Fruit fly (Drosophila melanogaster): ENCODE data around the gene CG13408.

Gene CG13408

DNA sequence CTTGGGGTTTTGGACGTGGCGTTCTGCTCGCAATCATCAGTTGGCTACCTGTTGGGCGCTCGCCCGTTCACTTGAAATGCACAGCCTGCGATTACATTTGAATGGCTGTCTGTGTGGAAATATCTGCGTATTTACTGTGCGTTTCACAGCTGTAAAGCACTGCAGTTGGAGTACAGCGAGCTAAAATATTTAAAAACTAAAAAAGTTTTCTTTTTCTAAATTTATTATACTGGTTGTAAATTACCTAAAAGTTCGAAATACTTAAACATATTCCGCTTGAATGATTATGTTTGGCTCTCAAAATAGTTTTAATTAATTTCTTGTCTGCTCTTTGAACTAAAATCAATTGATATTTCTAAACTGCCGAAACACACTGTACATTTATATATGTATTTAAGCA, 34.0 kb upstream of the CG13408 start:
- TF ChIP-seq pan (optimal IDR thresholded peaks at IDR 0.05) = no peak
- TF ChIP-seq Dll (optimal IDR thresholded peaks at IDR 0.05) = no peak
- no peak for TF ChIP-seq psq (optimal IDR thresholded peaks at IDR 0.05)
- no peak for TF ChIP-seq usp (GFP tag; optimal IDR thresholded peaks at IDR 0.05)
- TF ChIP-seq EcR (GFP tag; optimal IDR thresholded peaks at IDR 0.05) = no peak
- TF ChIP-seq CG8478 (optimal IDR thresholded peaks at IDR 0.05) = no peak

DNA sequence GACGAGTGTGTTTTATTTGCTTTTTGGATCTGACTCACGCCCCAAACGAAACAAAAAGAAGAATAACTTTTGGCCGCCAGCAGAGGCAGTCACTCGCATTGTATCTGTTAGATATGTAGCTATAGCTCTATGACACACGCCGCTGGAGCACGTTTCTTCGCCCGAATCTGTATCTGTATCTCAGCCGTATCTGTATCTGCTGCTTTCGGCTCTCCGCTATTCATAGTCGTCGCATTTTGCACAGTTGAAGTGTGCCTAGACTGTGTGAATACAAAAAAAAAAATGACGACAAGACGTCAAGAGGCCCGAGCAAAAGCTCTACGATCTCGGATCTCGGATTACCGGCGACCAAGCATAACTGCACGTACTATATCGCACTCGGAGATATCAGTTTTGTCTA, 33.5 kb upstream of the CG13408 start:
- no peak for TF ChIP-seq Dll (optimal IDR thresholded peaks at IDR 0.05)
- no peak for TF ChIP-seq EcR (GFP tag; optimal IDR thresholded peaks at IDR 0.05)
- no peak for TF ChIP-seq usp (GFP tag; optimal IDR thresholded peaks at IDR 0.05)
- no peak for TF ChIP-seq pan (optimal IDR thresholded peaks at IDR 0.05)
- TF ChIP-seq psq (optimal IDR thresholded peaks at IDR 0.05) = no peak
- TF ChIP-seq CG8478 (optimal IDR thresholded peaks at IDR 0.05) = no peak

DNA sequence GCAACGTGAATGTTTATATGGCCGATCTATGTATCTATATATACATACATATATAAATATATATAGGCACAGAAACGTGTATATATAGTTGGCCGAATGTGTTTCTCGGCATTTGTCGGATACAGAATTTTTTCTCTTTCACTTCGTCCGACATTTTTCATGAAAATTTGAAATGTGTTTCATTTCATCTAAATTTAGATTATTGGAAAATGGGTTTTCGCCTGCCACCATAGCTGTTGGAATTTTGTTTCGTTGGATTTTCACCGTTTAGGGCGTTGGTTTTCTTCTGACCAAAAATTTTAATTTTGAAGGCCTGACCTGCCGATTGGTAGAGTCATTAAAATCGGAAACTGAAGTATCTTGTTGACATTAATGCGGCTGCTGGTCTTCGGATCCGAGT, 32.8 kb upstream of the CG13408 start:
- TF ChIP-seq Dll (optimal IDR thresholded peaks at IDR 0.05) = no peak
- TF ChIP-seq CG8478 (optimal IDR thresholded peaks at IDR 0.05) = no peak
- no peak for TF ChIP-seq EcR (GFP tag; optimal IDR thresholded peaks at IDR 0.05)
- no peak for TF ChIP-seq usp (GFP tag; optimal IDR thresholded peaks at IDR 0.05)
- no peak for TF ChIP-seq pan (optimal IDR thresholded peaks at IDR 0.05)
- no peak for TF ChIP-seq psq (optimal IDR thresholded peaks at IDR 0.05)

DNA sequence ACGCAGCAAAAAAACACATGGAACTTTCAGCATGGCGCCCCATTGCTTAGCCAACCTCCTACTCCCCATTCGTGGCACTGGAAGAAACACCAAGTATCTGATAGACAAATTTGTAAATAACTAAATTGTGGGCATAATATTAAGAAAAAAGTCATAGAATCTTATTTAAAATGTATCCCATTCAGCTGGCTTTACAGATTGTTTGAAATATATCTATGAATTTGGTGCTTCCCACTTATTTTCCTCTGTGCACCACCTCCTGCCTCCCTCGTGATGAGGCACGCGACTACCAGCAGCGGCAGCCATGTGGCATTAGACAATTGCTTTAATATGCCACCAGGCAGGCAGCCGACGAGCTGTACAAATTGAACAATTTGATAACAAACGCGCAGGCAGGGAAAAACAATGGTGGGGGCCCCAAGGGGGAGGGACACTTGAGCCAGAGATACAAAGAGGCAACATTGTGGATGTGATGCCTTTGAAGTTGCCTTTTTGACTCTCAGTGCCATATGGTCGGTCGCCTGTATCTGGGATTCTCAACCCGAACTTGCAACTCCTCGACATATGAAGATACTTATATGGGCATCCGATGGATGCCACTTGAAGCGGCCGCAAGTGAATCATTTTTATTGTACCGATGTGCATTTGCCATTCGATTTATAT, 30.9 kb upstream of the CG13408 start:
- TF ChIP-seq Dll (optimal IDR thresholded peaks at IDR 0.05) = no peak
- TF ChIP-seq pan (optimal IDR thresholded peaks at IDR 0.05) = no peak
- TF ChIP-seq usp (GFP tag; optimal IDR thresholded peaks at IDR 0.05) = no peak

- TF ChIP-seq pan (optimal IDR thresholded peaks at IDR 0.05) (no peak), CG8478 (optimal IDR thresholded peaks at IDR 0.05) (no peak)
Observed at dm6 chr3R:22052235-22052634, 27.9 kb upstream of the CG13408 start.

DNA sequence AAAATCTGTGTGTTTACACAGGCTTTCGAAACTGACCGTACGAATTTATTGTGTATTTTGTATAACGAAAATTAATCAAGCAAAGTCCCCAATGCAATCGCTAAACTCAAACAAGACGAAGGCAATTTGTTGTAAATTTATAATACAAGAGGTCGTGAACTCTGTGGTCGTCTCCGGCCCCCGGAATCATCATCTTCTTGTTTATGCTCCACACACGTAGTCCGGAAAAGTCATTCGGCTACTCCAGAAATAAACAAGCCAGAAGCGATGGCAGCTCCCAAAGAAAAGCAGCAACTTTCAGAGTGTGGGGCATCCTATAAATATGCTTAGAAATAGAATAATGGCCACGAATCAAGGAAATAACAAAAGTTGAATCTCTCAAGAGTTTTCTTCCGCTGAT, 27.0 kb upstream of the CG13408 start:
- TF ChIP-seq psq (optimal IDR thresholded peaks at IDR 0.05) (no peak), pan (optimal IDR thresholded peaks at IDR 0.05) (no peak), Dll (optimal IDR thresholded peaks at IDR 0.05) (no peak), usp (GFP tag; optimal IDR thresholded peaks at IDR 0.05) (no peak), EcR (GFP tag; optimal IDR thresholded peaks at IDR 0.05) (no peak), CG8478 (optimal IDR thresholded peaks at IDR 0.05) (no peak)

DNA sequence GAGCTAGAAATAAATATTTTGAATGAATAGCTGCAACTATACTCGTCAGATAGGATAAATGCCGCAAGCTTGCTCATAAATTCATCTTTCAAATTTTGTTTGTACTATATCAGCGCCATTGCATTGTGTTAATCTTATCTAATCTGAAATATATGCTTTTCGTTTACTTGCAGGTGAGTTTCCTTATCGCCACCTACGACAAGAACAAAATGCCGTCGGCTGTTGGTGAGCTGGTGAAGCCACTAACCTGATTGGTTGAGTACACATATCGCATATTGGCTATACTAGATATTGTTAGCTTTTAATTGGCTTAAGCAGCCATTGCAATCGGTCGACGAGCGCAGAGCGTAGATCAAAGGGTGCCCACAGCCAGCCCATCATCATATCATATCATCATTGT, 26.4 kb upstream of the CG13408 start:
- TF ChIP-seq CG8478 (optimal IDR thresholded peaks at IDR 0.05) (no peak), psq (optimal IDR thresholded peaks at IDR 0.05) (no peak), usp (GFP tag; optimal IDR thresholded peaks at IDR 0.05) (no peak), EcR (GFP tag; optimal IDR thresholded peaks at IDR 0.05) (no peak), Dll (optimal IDR thresholded peaks at IDR 0.05) (no peak), pan (optimal IDR thresholded peaks at IDR 0.05) (no peak)

- no peak for TF ChIP-seq pan (optimal IDR thresholded peaks at IDR 0.05)
- TF ChIP-seq psq (optimal IDR thresholded peaks at IDR 0.05) = no peak
- TF ChIP-seq CG8478 (optimal IDR thresholded peaks at IDR 0.05) = no peak
Observed at dm6 chr3R:22057083-22057482, 23.1 kb upstream of the CG13408 start.

- TF ChIP-seq Dll (optimal IDR thresholded peaks at IDR 0.05) (no peak), usp (GFP tag; optimal IDR thresholded peaks at IDR 0.05) (no peak), CG8478 (optimal IDR thresholded peaks at IDR 0.05) (no peak), pan (optimal IDR thresholded peaks at IDR 0.05) (no peak), EcR (GFP tag; optimal IDR thresholded peaks at IDR 0.05) (no peak), psq (optimal IDR thresholded peaks at IDR 0.05) (no peak)
Observed at dm6 chr3R:22066440-22066839, 13.7 kb upstream of the CG13408 start.

DNA sequence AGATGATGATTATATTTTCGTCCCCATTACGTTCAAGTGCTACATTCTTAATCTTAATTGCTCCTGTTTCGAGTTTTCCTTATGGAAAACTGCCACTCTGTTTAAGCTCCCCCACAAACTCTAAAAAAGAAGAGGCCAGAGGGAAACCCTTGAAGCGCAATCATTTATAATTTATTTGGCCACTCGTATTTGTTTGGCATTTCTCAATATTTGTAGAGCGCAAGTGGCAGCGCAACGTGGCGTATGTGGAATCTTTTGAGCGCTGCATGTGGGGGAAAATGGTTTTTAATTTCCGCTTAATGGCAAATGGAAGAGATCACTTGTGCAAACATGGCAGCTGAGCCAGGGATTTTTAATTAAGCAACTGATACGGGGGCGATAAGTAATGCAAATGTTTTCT, 12.9 kb upstream of the CG13408 start:
- TF ChIP-seq CG8478 (optimal IDR thresholded peaks at IDR 0.05) = no peak
- TF ChIP-seq usp (GFP tag; optimal IDR thresholded peaks at IDR 0.05) = no peak
- no peak for TF ChIP-seq pan (optimal IDR thresholded peaks at IDR 0.05)
- no peak for TF ChIP-seq psq (optimal IDR thresholded peaks at IDR 0.05)
- TF ChIP-seq Dll (optimal IDR thresholded peaks at IDR 0.05) = no peak
- no peak for TF ChIP-seq EcR (GFP tag; optimal IDR thresholded peaks at IDR 0.05)

DNA sequence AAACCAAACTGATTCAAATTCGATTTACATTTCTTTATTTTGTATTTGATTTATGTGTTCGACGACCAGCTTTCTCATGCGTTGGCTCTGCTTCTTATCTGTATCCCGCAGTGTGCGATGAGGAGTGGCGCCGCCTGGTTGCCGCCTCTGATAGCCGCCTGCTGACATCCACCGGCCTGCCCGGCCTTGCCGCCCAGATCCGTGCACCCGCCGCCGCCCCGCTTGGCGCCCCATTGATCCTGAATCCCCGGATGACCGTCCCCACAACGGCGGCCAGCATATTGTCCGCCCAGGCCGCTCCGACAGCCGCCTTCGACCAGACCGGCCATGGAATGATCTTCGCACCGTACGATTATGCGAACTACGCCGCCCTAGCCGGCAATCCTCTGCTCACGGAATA, 8.6 kb upstream of the CG13408 start:
- TF ChIP-seq CG8478 (optimal IDR thresholded peaks at IDR 0.05) (no peak), usp (GFP tag; optimal IDR thresholded peaks at IDR 0.05) (no peak), pan (optimal IDR thresholded peaks at IDR 0.05) (no peak), psq (optimal IDR thresholded peaks at IDR 0.05) (no peak), Dll (optimal IDR thresholded peaks at IDR 0.05) (no peak), EcR (GFP tag; optimal IDR thresholded peaks at IDR 0.05) (no peak)

- no peak for TF ChIP-seq CG8478 (optimal IDR thresholded peaks at IDR 0.05)
- no peak for TF ChIP-seq usp (GFP tag; optimal IDR thresholded peaks at IDR 0.05)
- TF ChIP-seq psq (optimal IDR thresholded peaks at IDR 0.05) = no peak
- no peak for TF ChIP-seq Dll (optimal IDR thresholded peaks at IDR 0.05)
- TF ChIP-seq EcR (GFP tag; optimal IDR thresholded peaks at IDR 0.05) = no peak
- TF ChIP-seq pan (optimal IDR thresholded peaks at IDR 0.05) = no peak
Observed at dm6 chr3R:22072553-22072952, 7.6 kb upstream of the CG13408 start.

dm6 chr3R:22086297-22086696, 6.1 kb downstream of the CG13408 start, which contains the start of gene BomT3:
TSS of gene BomT3 (minus strand) at chr3R:22086397.
- no peak for TF ChIP-seq usp (GFP tag; optimal IDR thresholded peaks at IDR 0.05)
- no peak for TF ChIP-seq EcR (GFP tag; optimal IDR thresholded peaks at IDR 0.05)
- no peak for TF ChIP-seq CG8478 (optimal IDR thresholded peaks at IDR 0.05)
- TF ChIP-seq pan (optimal IDR thresholded peaks at IDR 0.05) = no peak
- no peak for TF ChIP-seq psq (optimal IDR thresholded peaks at IDR 0.05)
- TF ChIP-seq Dll (optimal IDR thresholded peaks at IDR 0.05) = no peak

All from whole organism.